Worm (Caenorhabditis elegans): Measurements from ENCODE around the gene H40L08.7.

DNA sequence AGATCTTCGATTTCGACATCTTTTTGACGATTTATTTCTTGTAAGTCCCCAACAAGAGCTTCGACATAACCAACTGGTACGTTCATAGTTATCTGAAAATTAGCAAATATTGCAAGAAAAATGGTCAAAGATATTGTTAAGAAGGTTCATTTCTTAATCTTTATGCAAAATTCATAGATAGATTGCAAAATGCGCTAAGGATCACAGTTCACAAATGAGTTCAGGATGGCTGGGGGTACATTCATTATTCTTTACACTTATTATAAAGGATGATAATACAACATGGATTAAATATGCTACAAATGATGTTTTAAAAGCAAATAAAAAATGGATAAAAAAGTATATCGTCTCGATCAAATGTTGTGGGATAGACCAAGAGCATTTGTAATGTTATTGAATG lies 20.8 kb downstream of the H40L08.7 start, which contains the start of gene H03G16.5:
- TF ChIP-seq ces-1 (GFP tag; optimal IDR thresholded peaks at IDR 0.05) (no peak), vab-7 (GFP tag; IDR thresholded peaks at IDR 0.05) (no peak), nhr-11 (tag; optimal IDR thresholded peaks at IDR 0.05) (no peak), unc-62 (GFP tag; optimal IDR thresholded peaks at IDR 0.05 in 1 of 2) (no peak), unc-62 (tag; optimal IDR thresholded peaks at IDR 0.05) (no peak), spr-3 (GFP tag; optimal IDR thresholded peaks at IDR 0.05) (no peak), snpc-1.2 (GFP tag; IDR thresholded peaks at IDR 0.05) (no peak), nhr-77 (tag; optimal IDR thresholded peaks at IDR 0.05) (no peak), dve-1 (tag; optimal IDR thresholded peaks at IDR 0.05; ENCODE audit: insufficient read depth) (no peak), snpc-4 (tag; optimal IDR thresholded peaks at IDR 0.05) (no peak), saeg-2 (GFP tag; IDR thresholded peaks at IDR 0.05) (no peak), pha-4 (GFP tag; IDR thresholded peaks at IDR 0.05) (no peak), pha-4 (tag; optimal IDR thresholded peaks at IDR 0.05) (no peak), nhr-41 (GFP tag; IDR thresholded peaks at IDR 0.05) (no peak), nhr-76 (tag; optimal IDR thresholded peaks at IDR 0.05) (no peak), T26A8.4 (GFP tag; IDR thresholded peaks at IDR 0.05) (no peak)
